Worm (Caenorhabditis elegans) whole organism, L2 larva: ENCODE data around the gene nlp-43.

Experiments used
- R02D3.7 ChIP-seq: fragments of 150-350 bp; optimal IDR thresholded peaks from 2 replicates; lab custom pipeline; 2014; ENCODE audit warnings: missing biosample characterization, missing genetic modification characterization
- Y55F3AM.14 ChIP-seq: fragments of 200-800 bp; sonication (Bioruptor generic); optimal IDR thresholded peaks from 2 replicates; lab custom pipeline; 2018; ENCODE audit warnings: mild to moderate bottlenecking, missing genetic modification characterization, missing compliant biosample characterization
- ama-1 ChIP-seq: fragments of 150-350 bp; optimal IDR thresholded peaks from 2 replicates; lab custom pipeline; 2018; ENCODE audit warnings: inconsistent platforms
- lin-11 ChIP-seq: fragments of 150-350 bp; sonication (generic microtip); optimal IDR thresholded peaks from 2 replicates; lab custom pipeline; 2014; ENCODE audit warnings: missing biosample characterization, missing genetic modification characterization, inconsistent platforms, mixed read lengths
- mdl-1 ChIP-seq, 2 experiments: fragments of 150-350 bp in 1 of 2; sonication (generic microtip) in 1 of 2; optimal IDR thresholded peaks; 2 replicates each; lab custom pipeline; 2017; ENCODE audit warnings: missing biosample characterization in 2 of 2, missing genetic modification characterization in 2 of 2
- nhr-12 ChIP-seq: fragments of 150-350 bp; optimal IDR thresholded peaks from 2 replicates; lab custom pipeline; 2014; ENCODE audit warnings: missing biosample characterization, missing genetic modification characterization
- snpc-4 ChIP-seq: fragments of 150-350 bp; optimal IDR thresholded peaks from 2 replicates; lab custom pipeline; 2014; ENCODE audit warnings: missing biosample characterization, missing genetic modification characterization
- ztf-1 ChIP-seq: fragments of 200-800 bp; sonication (Bioruptor generic); conservative IDR thresholded peaks from 2 replicates; pipeline ENCODE4 v1.3.6; 2022; ENCODE audit warnings: missing genetic modification characterization, missing compliant biosample characterization

DNA sequence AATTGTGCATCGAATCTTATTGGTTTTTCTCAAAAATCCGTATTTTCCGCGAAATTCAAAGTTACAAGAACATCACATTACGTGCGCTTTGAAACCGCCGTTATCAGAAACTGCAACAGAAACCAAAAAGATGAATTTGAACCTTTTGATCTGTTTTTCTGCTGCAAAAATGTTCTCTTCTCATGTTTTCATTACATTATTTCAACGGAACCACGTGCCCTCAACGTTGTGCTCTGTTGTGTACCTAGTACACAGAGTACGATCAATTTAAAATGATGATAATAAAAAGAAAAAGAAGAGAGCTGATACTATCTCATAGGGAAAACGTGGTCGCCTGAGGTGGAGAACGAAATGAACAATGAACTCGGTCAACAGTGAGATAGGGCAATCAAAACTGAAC, 35.9 kb downstream of the nlp-43 start:
- TF ChIP-seq mdl-1 (tag; optimal IDR thresholded peaks at IDR 0.05; lab: Kevin White, UChicago) (peak; percentile 76 to 88), ztf-1 (GFP tag; lab: Robert Waterston, UW) (no peak), ama-1 (lab: Kevin White, UChicago) (peak; percentile 43), R02D3.7 (tag; lab: Kevin White, UChicago) (no peak), snpc-4 (tag; lab: Kevin White, UChicago) (no peak), nhr-12 (tag; lab: Kevin White, UChicago) (no peak), lin-11 (tag; lab: Kevin White, UChicago) (no peak), Y55F3AM.14 (GFP tag; lab: Kevin White, UChicago) (peak; percentile 62)
